Worm (Caenorhabditis elegans) whole organism, mixed stage, embryonic: ENCODE results near the gene C15F1.8.

ENCODE experiments used
- bed-3 ChIP-seq: fragments of 200-800 bp; sonication (Bioruptor generic); optimal IDR thresholded peaks from 3 replicates; lab custom pipeline; 2018; ENCODE audit warnings: mild to moderate bottlenecking, missing genetic modification characterization, moderate library complexity, missing compliant biosample characterization
- blmp-1 ChIP-seq: fragments of 150-350 bp; optimal IDR thresholded peaks from 2 replicates; lab custom pipeline; 2014; ENCODE audit warnings: missing biosample characterization, missing genetic modification characterization
- ceh-39 ChIP-seq: fragments of 150-350 bp; optimal IDR thresholded peaks from 2 replicates; lab custom pipeline; 2014; ENCODE audit warnings: missing biosample characterization, missing genetic modification characterization
- cnd-1 ChIP-seq: fragments of 200-800 bp; sonication (Bioruptor generic); optimal IDR thresholded peaks from 2 replicates; lab custom pipeline; 2018; ENCODE audit warnings: mild to moderate bottlenecking, missing genetic modification characterization, missing compliant biosample characterization
- drap-1 ChIP-seq: fragments of 200-800 bp; sonication (Bioruptor generic); optimal IDR thresholded peaks from 3 replicates; lab custom pipeline; 2018; ENCODE audit warnings: mild to moderate bottlenecking, missing genetic modification characterization, missing compliant biosample characterization
- mep-1 ChIP-seq: fragments of 150-350 bp; optimal IDR thresholded peaks from 2 replicates; lab custom pipeline; 2017; ENCODE audit warnings: missing biosample characterization, missing genetic modification reagents, missing genetic modification characterization, inconsistent platforms
- nhr-2 ChIP-seq: fragments of 150-350 bp; optimal IDR thresholded peaks from 2 replicates; lab custom pipeline; 2014; ENCODE audit warnings: missing biosample characterization, missing genetic modification characterization
- nhr-237 ChIP-seq: fragments of 150-350 bp; optimal IDR thresholded peaks from 2 replicates; lab custom pipeline; 2014; ENCODE audit warnings: missing biosample characterization, missing genetic modification characterization
- nhr-28 ChIP-seq: fragments of 150-350 bp; optimal IDR thresholded peaks from 2 replicates; lab custom pipeline; 2014; ENCODE audit warnings: missing biosample characterization, missing genetic modification characterization
- pha-4 ChIP-seq: fragments of 150-350 bp; optimal IDR thresholded peaks from 2 replicates; lab custom pipeline; 2018; ENCODE audit warnings: missing biosample characterization, missing genetic modification reagents, missing genetic modification characterization
- snpc-4 ChIP-seq: fragments of 150-350 bp; optimal IDR thresholded peaks from 2 replicates; lab custom pipeline; 2014; ENCODE audit warnings: missing biosample characterization, missing genetic modification characterization
- tbx-8 ChIP-seq: fragments of 200-800 bp; sonication (Bioruptor generic); optimal IDR thresholded peaks from 2 replicates; lab custom pipeline; 2018; ENCODE audit warnings: mild to moderate bottlenecking, missing genetic modification characterization, moderate library complexity, missing compliant biosample characterization
- unc-62 ChIP-seq: fragments of 150-350 bp; optimal IDR thresholded peaks from 2 replicates; lab custom pipeline; 2014; ENCODE audit warnings: missing biosample characterization, missing genetic modification reagents, missing genetic modification characterization

DNA sequence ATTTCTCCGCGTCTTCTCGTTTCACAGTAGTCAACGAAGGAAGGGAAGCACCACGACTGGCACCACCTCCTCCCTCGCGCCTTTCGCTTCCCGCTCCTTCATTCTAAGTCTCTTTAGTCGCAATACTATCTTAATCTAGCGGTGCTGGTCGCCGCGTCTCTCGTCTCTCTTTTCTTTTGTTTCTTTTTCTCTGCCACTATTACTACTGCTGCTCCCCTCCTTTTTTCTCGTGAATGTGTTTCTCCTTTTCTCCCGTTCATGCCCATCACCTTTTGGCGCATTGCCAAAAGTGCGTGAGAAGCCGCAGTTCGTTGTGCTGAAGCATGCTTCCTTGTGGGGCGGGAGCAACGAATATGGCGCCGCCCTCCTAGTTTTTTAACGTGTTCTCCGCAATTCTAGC, 51.1 kb downstream of the C15F1.8 start:
- no peak for TF ChIP-seq drap-1 (GFP tag; lab: Kevin White, UChicago)
- TF ChIP-seq unc-62 (GFP tag; lab: Kevin White, UChicago): no peak
- peak; percentile 1 for TF ChIP-seq nhr-237 (tag; lab: Kevin White, UChicago)
- no peak for TF ChIP-seq nhr-2 (tag; lab: Kevin White, UChicago)
- no peak for TF ChIP-seq tbx-8 (GFP tag; lab: Kevin White, UChicago)
- TF ChIP-seq mep-1 (tag; lab: Kevin White, UChicago): no peak
- no peak for TF ChIP-seq nhr-28 (tag; lab: Kevin White, UChicago)
- no peak for TF ChIP-seq bed-3
- no peak for TF ChIP-seq ceh-39 (tag; lab: Kevin White, UChicago)
- TF ChIP-seq cnd-1: no peak
- no peak for TF ChIP-seq pha-4 (tag; lab: Kevin White, UChicago)
- TF ChIP-seq snpc-4 (tag; lab: Kevin White, UChicago): no peak
- no peak for TF ChIP-seq blmp-1 (tag; lab: Kevin White, UChicago)
